Worm (Caenorhabditis elegans): Measurements from ENCODE around the gene R04D3.4.

R04D3.4 gene

ce11 chrX:13250163-13250562 is 38.5 kb downstream of the R04D3.4 start (continued):
- TF ChIP-seq saeg-2 (GFP tag; IDR thresholded peaks at IDR 0.05) (no peak), unc-62 (GFP tag; optimal IDR thresholded peaks at IDR 0.05 in 1 of 2) (peak in 1 of 2 experiments; percentile 33), unc-62 (tag; optimal IDR thresholded peaks at IDR 0.05) (no peak), lsy-2 (tag; optimal IDR thresholded peaks at IDR 0.05) (peak in 1 of 2 experiments; percentile 48), nhr-77 (tag; optimal IDR thresholded peaks at IDR 0.05) (peak; percentile 78)

ce11 chrX:13249102-13249501 is 39.5 kb downstream of the R04D3.4 start:
- no peak for TF ChIP-seq nhr-25 (tag; optimal IDR thresholded peaks at IDR 0.05; ENCODE audit: borderline replicate concordance, insufficient read depth)
- TF ChIP-seq mxl-3 (GFP tag; optimal IDR thresholded peaks at IDR 0.05): peak; percentile 15
- peak; percentile 23 for TF ChIP-seq aha-1 (tag)
- no peak for TF ChIP-seq zag-1 (tag; optimal IDR thresholded peaks at IDR 0.05)
- peak in 1 of 2 experiments; percentile 97 for TF ChIP-seq unc-62 (GFP tag; optimal IDR thresholded peaks at IDR 0.05 in 1 of 2)
- no peak for TF ChIP-seq unc-62 (tag; optimal IDR thresholded peaks at IDR 0.05)

ce11 chrX:13248265-13248664 is 40.4 kb downstream of the R04D3.4 start, which contains the start of gene K08H2.7:
Gene K08H2.7 (minus strand): TSS chrX:13248437.
- TF ChIP-seq lsy-2 (tag; optimal IDR thresholded peaks at IDR 0.05) (no peak), aha-1 (tag) (peak; percentile 11), dmd-8 (GFP tag; IDR thresholded peaks at IDR 0.05) (no peak), dmd-9 (GFP tag; IDR thresholded peaks at IDR 0.05) (no peak)

ce11 chrX:13247614-13248013 is 41.0 kb downstream of the R04D3.4 start:
- TF ChIP-seq pqm-1 (tag; optimal IDR thresholded peaks at IDR 0.05) (no peak), ama-1 (optimal IDR thresholded peaks at IDR 0.05) (no peak), fkh-10 (GFP tag; optimal IDR thresholded peaks at IDR 0.05) (no peak), zip-2 (tag; optimal IDR thresholded peaks at IDR 0.05) (no peak), zag-1 (tag; optimal IDR thresholded peaks at IDR 0.05) (no peak), Y5F2A.4 (GFP tag; optimal IDR thresholded peaks at IDR 0.05) (no peak), tra-1 (GFP tag; IDR thresholded peaks at IDR 0.05) (no peak), lin-13 (GFP tag; optimal IDR thresholded peaks at IDR 0.05) (no peak), T26A8.4 (GFP tag; IDR thresholded peaks at IDR 0.05) (no peak), nhr-28 (tag; optimal IDR thresholded peaks at IDR 0.05) (peak; percentile 52), dve-1 (tag; optimal IDR thresholded peaks at IDR 0.05; ENCODE audit: insufficient read depth) (peak; percentile 61), aha-1 (tag) (no peak), F10B5.3 (tag; optimal IDR thresholded peaks at IDR 0.05) (no peak), duxl-1 (tag; optimal IDR thresholded peaks at IDR 0.05; ENCODE audit: poor library complexity) (no peak), daf-16 (GFP tag; optimal IDR thresholded peaks at IDR 0.05) (no peak), daf-16 (tag; optimal IDR thresholded peaks at IDR 0.05) (peak; percentile 74), ceh-32 (tag; optimal IDR thresholded peaks at IDR 0.05; ENCODE audit: poor library complexity) (no peak), daf-12 (tag; optimal IDR thresholded peaks at IDR 0.05) (no peak), nhr-42 (GFP tag; IDR thresholded peaks at IDR 0.05) (no peak), nhr-76 (tag; optimal IDR thresholded peaks at IDR 0.05) (no peak), skn-1 (tag; optimal IDR thresholded peaks at IDR 0.05) (no peak), set-16 (GFP tag; IDR thresholded peaks at IDR 0.05) (no peak), egl-27 (tag; optimal IDR thresholded peaks at IDR 0.05) (no peak), hlh-30 (tag; optimal IDR thresholded peaks at IDR 0.05; ENCODE audit: insufficient read depth) (peak; percentile 39), arid-1 (GFP tag; conservative IDR thresholded peaks at IDR 0.05) (no peak), rbr-2 (tag; optimal IDR thresholded peaks at IDR 0.05) (no peak), nhr-77 (tag; optimal IDR thresholded peaks at IDR 0.05) (peak; percentile 1), mes-2 (tag; optimal IDR thresholded peaks at IDR 0.05; ENCODE audit: poor library complexity, severe bottlenecking) (no peak), vab-7 (GFP tag; IDR thresholded peaks at IDR 0.05) (no peak), dmd-6 (GFP tag; IDR thresholded peaks at IDR 0.05) (peak; percentile 74), php-3 (GFP tag; IDR thresholded peaks at IDR 0.05) (no peak), mep-1 (tag; optimal IDR thresholded peaks at IDR 0.05) (no peak), nhr-6 (tag; optimal IDR thresholded peaks at IDR 0.05) (no peak), lin-38 (GFP tag; IDR thresholded peaks at IDR 0.05) (no peak), sdz-12 (GFP tag; optimal IDR thresholded peaks at IDR 0.05) (no peak), mdl-1 (tag; optimal IDR thresholded peaks at IDR 0.05) (no peak), hlh-11 (tag; optimal IDR thresholded peaks at IDR 0.05) (peak; percentile 54), madf-9 (GFP tag; conservative IDR thresholded peaks at IDR 0.05) (no peak)

Measured in whole organism, L4 larva.